Worm (Caenorhabditis elegans) whole organism, midembryonic: Measurements from ENCODE around the gene T19D12.10.

ENCODE experiments used
- T22C8.4 ChIP-seq: fragments of 200-800 bp; sonication (Bioruptor generic); IDR thresholded peaks from 2 replicates; pipeline ENCODE4 v1.3.6; 2022; ENCODE audit warnings: missing genetic modification characterization, missing compliant biosample characterization
- cog-1 ChIP-seq: sonication (generic microtip); optimal IDR thresholded peaks from 2 replicates; lab custom pipeline; 2016; ENCODE audit warnings: missing genetic modification characterization, missing compliant biosample characterization
- flt-1 ChIP-seq: fragments of 200-800 bp; sonication (Bioruptor generic); IDR thresholded peaks from 2 replicates; pipeline ENCODE4 v1.3.6; 2022; ENCODE audit warnings: missing genetic modification characterization, missing compliant biosample characterization
- klf-2 ChIP-seq: fragments of 200-800 bp; sonication (Bioruptor generic); conservative IDR thresholded peaks from 2 replicates; pipeline ENCODE4 v1.3.6; 2022; ENCODE audit warnings: missing genetic modification reagents, missing genetic modification characterization, missing compliant biosample characterization
- ref-1 ChIP-seq: fragments of 200-800 bp; sonication (Bioruptor generic); conservative IDR thresholded peaks from 2 replicates; pipeline ENCODE4 v1.3.6; 2022; ENCODE audit warnings: missing genetic modification reagents, missing genetic modification characterization, missing compliant biosample characterization
- tab-1 ChIP-seq: fragments of 200-800 bp; sonication (Bioruptor generic); IDR thresholded peaks from 2 replicates; pipeline ENCODE4 v1.3.6; 2022; ENCODE audit warnings: missing genetic modification characterization, missing compliant biosample characterization
- ztf-23 ChIP-seq: fragments of 200-800 bp; sonication (Bioruptor generic); IDR thresholded peaks from 2 replicates; pipeline ENCODE4 v1.3.6; 2022; ENCODE audit warnings: missing genetic modification reagents, missing genetic modification characterization, missing compliant biosample characterization

DNA sequence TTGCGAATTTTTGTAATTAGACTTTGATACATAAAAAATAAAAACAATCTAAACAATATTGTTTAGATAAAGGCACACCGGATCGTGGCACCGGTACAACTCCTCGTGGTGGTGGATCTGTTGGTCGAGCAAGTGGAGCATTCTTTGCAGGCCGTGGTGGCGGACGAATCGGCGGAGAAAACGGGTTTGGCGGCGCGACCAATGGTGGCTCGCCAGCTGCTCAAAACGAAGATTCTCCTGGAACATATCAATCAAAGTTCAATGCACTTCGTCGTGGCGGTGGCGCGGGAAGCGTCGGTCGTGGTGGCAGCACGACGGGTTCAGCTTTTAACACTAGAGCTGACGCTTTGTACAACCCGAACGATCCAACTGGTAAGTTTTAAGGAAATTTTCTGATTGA, 27.3 kb upstream of the T19D12.10 start:
- TF ChIP-seq ref-1 (GFP tag; lab: Robert Waterston, UW) (no peak), klf-2 (GFP tag; lab: Robert Waterston, UW) (no peak), ztf-23 (GFP tag; lab: Robert Waterston, UW) (no peak), cog-1 (no peak), tab-1 (GFP tag; lab: Robert Waterston, UW) (no peak), T22C8.4 (GFP tag; lab: Robert Waterston, UW) (no peak), flt-1 (GFP tag; lab: Robert Waterston, UW) (no peak)
